Worm (Caenorhabditis elegans) whole organism, L2 larva: Measurements from ENCODE around the gene Y49E10.16.

ENCODE experiments used
- elt-3 ChIP-seq: sonication (generic microtip); optimal IDR thresholded peaks from 2 replicates; lab custom pipeline; 2017; ENCODE audit warnings: missing biosample characterization, missing genetic modification characterization
- gmeb-1 ChIP-seq: fragments of 150-350 bp; optimal IDR thresholded peaks from 2 replicates; lab custom pipeline; 2014; ENCODE audit warnings: missing biosample characterization, missing genetic modification characterization
- lsy-2 ChIP-seq, 2 experiments: fragments of 150-350 bp in 1 of 2; sonication (generic microtip) in 1 of 2; optimal IDR thresholded peaks; 2 replicates each; lab custom pipeline; 2014 to 2017; ENCODE audit warnings: missing biosample characterization in 2 of 2, missing genetic modification characterization in 2 of 2
- nhr-23 ChIP-seq: fragments of 150-350 bp; optimal IDR thresholded peaks from 2 replicates; lab custom pipeline; 2014; ENCODE audit warnings: missing biosample characterization, missing genetic modification reagents, missing genetic modification characterization
- ztf-4 ChIP-seq: fragments of 150-350 bp; optimal IDR thresholded peaks from 2 replicates; lab custom pipeline; 2014; ENCODE audit warnings: missing biosample characterization, missing genetic modification characterization

DNA sequence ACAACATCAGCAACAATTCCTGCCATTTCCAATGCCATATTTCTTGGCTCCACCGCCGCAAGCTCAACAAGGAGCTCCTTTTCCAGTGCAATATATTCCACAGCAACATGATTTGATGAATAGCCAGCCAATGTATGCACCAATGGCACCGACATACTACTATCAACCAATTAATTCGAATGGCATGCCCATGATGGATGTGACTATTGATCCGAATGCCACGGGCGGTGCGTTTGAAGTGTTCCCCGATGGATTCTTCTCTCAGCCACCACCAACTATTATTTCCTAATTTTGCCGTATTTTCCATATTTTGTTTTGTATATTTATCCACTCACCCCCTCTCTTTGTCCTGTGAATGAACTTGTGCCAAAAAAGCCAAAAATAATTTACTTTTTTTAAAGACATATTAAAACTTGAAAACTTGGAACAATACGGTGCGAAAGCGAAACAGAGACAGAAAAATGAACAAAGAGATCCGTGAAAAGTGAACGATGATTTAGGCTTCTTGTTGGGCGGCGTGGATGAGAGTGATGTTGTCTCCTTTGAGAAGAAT lies 1.4 kb upstream of the Y49E10.16 start:
- TF ChIP-seq ztf-4 (tag; lab: Kevin White, UChicago), result no peak
- no peak for TF ChIP-seq lsy-2 (tag; optimal IDR thresholded peaks at IDR 0.05; lab: Kevin White, UChicago)
- no peak for TF ChIP-seq elt-3 (tag; lab: Kevin White, UChicago)
- TF ChIP-seq nhr-23 (tag; lab: Kevin White, UChicago), result no peak
- no peak for TF ChIP-seq gmeb-1 (tag; lab: Kevin White, UChicago)
